Fruit fly (Drosophila melanogaster) whole organism, embryonic: Measurements from ENCODE around the gene Pvf3.
A peak's percentile ranks its signal among the peaks of the same experiment; 100 is the strongest.

Experiments
- CG10147 ChIP-seq: fragments of 200-800 bp; sonication (Bioruptor generic); optimal IDR thresholded peaks from 2 replicates; lab custom pipeline; 2019; ENCODE audit warnings: missing biosample characterization, mild to moderate bottlenecking, missing genetic modification characterization, moderate library complexity
- CG10565 ChIP-seq: fragments of 200-800 bp; sonication (Bioruptor generic); optimal IDR thresholded peaks from 3 replicates; lab custom pipeline; 2016; ENCODE audit warnings: missing biosample characterization, mild to moderate bottlenecking, missing genetic modification characterization
- CG11723 ChIP-seq: fragments of 200-800 bp; sonication (Bioruptor generic); optimal IDR thresholded peaks from 2 replicates; lab custom pipeline; 2017; ENCODE audit warnings: missing biosample characterization, mild to moderate bottlenecking, missing genetic modification characterization
- CG13287 ChIP-seq: fragments of 200-800 bp; sonication (Bioruptor generic); IDR thresholded peaks from 2 replicates; pipeline ENCODE4 v1.3.6; 2022; ENCODE audit warnings: missing biosample characterization, missing genetic modification characterization; ENCODE audit not compliant: partially characterized antibody
- CG15011 ChIP-seq: fragments of 200-800 bp; sonication (Bioruptor generic); optimal IDR thresholded peaks from 3 replicates; lab custom pipeline; 2018; ENCODE audit warnings: missing biosample characterization, mild to moderate bottlenecking, missing genetic modification characterization
- CG15514 ChIP-seq: fragments of 200-800 bp; sonication (Bioruptor generic); optimal IDR thresholded peaks from 3 replicates; lab custom pipeline; 2017; ENCODE audit warnings: missing biosample characterization, missing genetic modification characterization, mild to moderate bottlenecking, moderate library complexity, missing genetic modification reagents
- CG17829 ChIP-seq: fragments of 200-800 bp; optimal IDR thresholded peaks from 2 replicates; lab custom pipeline; 2019; ENCODE audit warnings: missing biosample characterization, mild to moderate bottlenecking, missing genetic modification characterization, moderate library complexity
- CG2120 ChIP-seq: fragments of 200-800 bp; sonication (Bioruptor generic); optimal IDR thresholded peaks from 3 replicates; lab custom pipeline; 2016; ENCODE audit warnings: missing biosample characterization, missing genetic modification characterization
- CG2199 ChIP-seq: fragments of 200-800 bp; sonication (Bioruptor generic); IDR thresholded peaks from 3 replicates; pipeline ENCODE4 v1.3.6; 2022; ENCODE audit warnings: missing biosample characterization, missing genetic modification characterization
- CG34224 ChIP-seq: fragments of 200-800 bp; sonication (Bioruptor generic); IDR thresholded peaks from 3 replicates; pipeline ENCODE4 v1.3.6; 2022; ENCODE audit warnings: missing biosample characterization, missing genetic modification characterization; ENCODE audit not compliant: partially characterized antibody
- CG3995 ChIP-seq: fragments of 200-800 bp; sonication (Bioruptor generic); optimal IDR thresholded peaks from 3 replicates; lab custom pipeline; 2016; ENCODE audit warnings: missing biosample characterization, missing genetic modification characterization
- CG7556 ChIP-seq: fragments of 200-800 bp; sonication (Bioruptor generic); optimal IDR thresholded peaks from 2 replicates; lab custom pipeline; 2017; ENCODE audit warnings: missing biosample characterization, mild to moderate bottlenecking, missing genetic modification characterization
- CG8089 ChIP-seq: fragments of 200-800 bp; sonication (Bioruptor generic); optimal IDR thresholded peaks from 3 replicates; lab custom pipeline; 2016; ENCODE audit warnings: missing biosample characterization, missing genetic modification characterization
- CG8290 ChIP-seq, 3 experiments: fragments of 200-800 bp; sonication (Bioruptor generic); optimal IDR thresholded peaks; 2 replicates each; lab custom pipeline; 2016 to 2019; ENCODE audit warnings: missing biosample characterization in 3 of 3, missing genetic modification characterization in 3 of 3, mild to moderate bottlenecking in 2 of 3, moderate library complexity in 1 of 3
- Dbx ChIP-seq: fragments of 200-800 bp; sonication (Bioruptor generic); IDR thresholded peaks from 3 replicates; pipeline ENCODE4 v1.3.6; 2022; ENCODE audit warnings: missing biosample characterization, missing genetic modification characterization
- ERR ChIP-seq: fragments of 200-800 bp; sonication (Bioruptor generic); optimal IDR thresholded peaks from 2 replicates; lab custom pipeline; 2016; ENCODE audit warnings: missing biosample characterization, missing genetic modification characterization
- Gug ChIP-seq: fragments of 200-800 bp; sonication (Bioruptor generic); IDR thresholded peaks from 4 replicates; pipeline ENCODE4 v1.3.6; 2022; ENCODE audit warnings: missing biosample characterization, missing genetic modification characterization
- HLH4C ChIP-seq: fragments of 200-800 bp; sonication (Bioruptor generic); IDR thresholded peaks from 3 replicates; pipeline ENCODE4 v1.3.6; 2022; ENCODE audit warnings: missing biosample characterization, missing genetic modification characterization; ENCODE audit not compliant: partially characterized antibody
- Hr51 ChIP-seq, 2 experiments: fragments of 200-800 bp; sonication (Bioruptor generic); optimal IDR thresholded peaks; 2 replicates in 1 of 2; 3 replicates in 1 of 2; lab custom pipeline; 2016 to 2018; ENCODE audit warnings: missing biosample characterization in 2 of 2, missing genetic modification characterization in 2 of 2, mild to moderate bottlenecking in 1 of 2, moderate library complexity in 1 of 2
- Mad ChIP-seq: fragments of 200-800 bp; sonication (Bioruptor generic); optimal IDR thresholded peaks from 2 replicates; lab custom pipeline; 2016; ENCODE audit warnings: missing biosample characterization, missing genetic modification characterization
- Opbp ChIP-seq: fragments of 200-800 bp; sonication (Bioruptor generic); IDR thresholded peaks from 3 replicates; pipeline ENCODE4 v1.3.6; 2022; ENCODE audit warnings: missing biosample characterization, missing genetic modification characterization; ENCODE audit not compliant: partially characterized antibody
- Ptx1 ChIP-seq: fragments of 200-800 bp; sonication (Bioruptor generic); IDR thresholded peaks from 2 replicates; pipeline ENCODE4 v1.3.6; 2022; ENCODE audit warnings: missing biosample characterization, missing genetic modification characterization
- Sry-δ ChIP-seq: fragments of 200-800 bp; sonication (Bioruptor generic); optimal IDR thresholded peaks from 2 replicates; lab custom pipeline; 2016; ENCODE audit warnings: missing biosample characterization, missing genetic modification characterization
- Trl ChIP-seq, 3 experiments: fragments of >200 bp in 2 of 3; fragments of 200-800 bp in 1 of 3; sonication (Bioruptor generic) in 1 of 3; optimal IDR thresholded peaks; 2 replicates in 1 of 3; 3 replicates in 2 of 3; lab custom pipeline; 2016 to 2017; ENCODE audit warnings: missing biosample characterization in 1 of 3, missing genetic modification characterization in 1 of 3
- Xbp1 ChIP-seq: fragments of 200-800 bp; sonication (Bioruptor generic); optimal IDR thresholded peaks from 3 replicates; lab custom pipeline; 2016; ENCODE audit warnings: missing biosample characterization, mild to moderate bottlenecking, missing genetic modification characterization
- abd-A ChIP-seq: fragments of 200-800 bp; sonication (Bioruptor generic); optimal IDR thresholded peaks from 3 replicates; lab custom pipeline; 2019; ENCODE audit warnings: missing biosample characterization, mild to moderate bottlenecking, missing genetic modification characterization, moderate library complexity
- ato ChIP-seq: fragments of 200-800 bp; sonication (Bioruptor generic); IDR thresholded peaks from 2 replicates; pipeline ENCODE4 v1.3.6; 2022; ENCODE audit warnings: missing biosample characterization, missing genetic modification characterization; ENCODE audit not compliant: partially characterized antibody
- caup ChIP-seq: fragments of 200-800 bp; sonication (Bioruptor generic); optimal IDR thresholded peaks from 3 replicates; lab custom pipeline; 2017; ENCODE audit warnings: missing biosample characterization, mild to moderate bottlenecking, missing genetic modification characterization, moderate library complexity; ENCODE audit not compliant: severe bottlenecking
- eve ChIP-seq, 2 experiments: fragments of >200 bp; optimal IDR thresholded peaks; 2 replicates each; lab custom pipeline; 2017; ENCODE audit warnings: missing biosample characterization in 2 of 2, missing genetic modification characterization in 2 of 2
- exex ChIP-seq: fragments of 200-800 bp; sonication (Bioruptor generic); optimal IDR thresholded peaks from 4 replicates; lab custom pipeline; 2018; ENCODE audit warnings: missing biosample characterization, mild to moderate bottlenecking, missing genetic modification characterization, moderate library complexity
- hkb ChIP-seq, 2 experiments: fragments of 200-800 bp in 1 of 2; fragments of >200 bp in 1 of 2; sonication (Bioruptor generic) in 1 of 2; IDR thresholded peaks in 1 of 2; optimal IDR thresholded peaks in 1 of 2; 2 replicates each; pipeline versions ENCODE4 v1.3.6 to Lab custom; 2017 to 2022; ENCODE audit warnings: missing biosample characterization in 1 of 2, missing genetic modification characterization in 1 of 2
- knrl ChIP-seq: fragments of 200-800 bp; sonication (Bioruptor generic); IDR thresholded peaks from 3 replicates; pipeline ENCODE4 v1.3.6; 2022; ENCODE audit warnings: missing biosample characterization, missing genetic modification characterization; ENCODE audit not compliant: partially characterized antibody
- lbe ChIP-seq: fragments of 200-800 bp; sonication (Bioruptor generic); optimal IDR thresholded peaks from 2 replicates; lab custom pipeline; 2016; ENCODE audit warnings: missing biosample characterization, mild to moderate bottlenecking, missing genetic modification characterization
- lov ChIP-seq, 2 experiments: fragments of 200-800 bp in 1 of 2; fragments of >200 bp in 1 of 2; sonication (Bioruptor generic) in 1 of 2; IDR thresholded peaks in 1 of 2; optimal IDR thresholded peaks in 1 of 2; 2 replicates in 1 of 2; 3 replicates in 1 of 2; pipeline versions ENCODE4 v1.3.6 to Lab custom; 2017 to 2022; ENCODE audit warnings: missing biosample characterization in 1 of 2, missing genetic modification characterization in 1 of 2
- mam ChIP-seq: fragments of 200-800 bp; sonication (Bioruptor generic); optimal IDR thresholded peaks from 3 replicates; lab custom pipeline; 2016; ENCODE audit warnings: missing biosample characterization, missing genetic modification characterization
- nerfin-1 ChIP-seq: fragments of 200-800 bp; sonication (Bioruptor generic); optimal IDR thresholded peaks from 3 replicates; lab custom pipeline; 2019; ENCODE audit warnings: missing biosample characterization, mild to moderate bottlenecking, missing genetic modification characterization, moderate library complexity
- nerfin-2 ChIP-seq: fragments of 200-800 bp; sonication (Bioruptor generic); IDR thresholded peaks from 2 replicates; pipeline ENCODE4 v1.3.6; 2022; ENCODE audit warnings: missing biosample characterization, missing genetic modification characterization; ENCODE audit not compliant: partially characterized antibody
- onecut ChIP-seq: fragments of 200-800 bp; sonication (Bioruptor generic); IDR thresholded peaks from 2 replicates; pipeline ENCODE4 v1.3.6; 2022; ENCODE audit warnings: missing biosample characterization, missing genetic modification characterization
- run ChIP-seq: fragments of 200-800 bp; sonication (Bioruptor generic); optimal IDR thresholded peaks from 3 replicates; lab custom pipeline; 2018; ENCODE audit warnings: missing biosample characterization, mild to moderate bottlenecking, missing genetic modification characterization
- sens ChIP-seq: fragments of 200-800 bp; sonication (Bioruptor generic); peaks from one replicate; lab custom pipeline; 2016; ENCODE audit warnings: missing biosample characterization, missing genetic modification characterization
- seq ChIP-seq: fragments of 200-800 bp; sonication (Bioruptor generic); IDR thresholded peaks from 2 replicates; pipeline ENCODE4 v1.3.6; 2022; ENCODE audit warnings: missing biosample characterization, missing genetic modification characterization
- sisA ChIP-seq: fragments of 200-800 bp; sonication (Bioruptor generic); IDR thresholded peaks from 2 replicates; pipeline ENCODE4 v1.3.6; 2022; ENCODE audit warnings: missing biosample characterization, missing genetic modification characterization
- tap ChIP-seq: fragments of 200-800 bp; optimal IDR thresholded peaks from 3 replicates; lab custom pipeline; 2019; ENCODE audit warnings: missing biosample characterization, mild to moderate bottlenecking, missing genetic modification characterization, moderate library complexity
- tna ChIP-seq: fragments of 200-800 bp; sonication (Bioruptor generic); IDR thresholded peaks from 2 replicates; pipeline ENCODE4 v1.3.6; 2022; ENCODE audit warnings: missing biosample characterization, missing genetic modification characterization; ENCODE audit not compliant: partially characterized antibody
- tx ChIP-seq: fragments of 200-800 bp; sonication (Bioruptor generic); optimal IDR thresholded peaks from 2 replicates; lab custom pipeline; 2016; ENCODE audit warnings: missing biosample characterization, missing genetic modification characterization

Pvf3 gene

dm6 chr2L:7049009-7049647 is 108.4 kb downstream of the Pvf3 start (continued):
- peak; percentile 46 for TF ChIP-seq exex (tag; lab: Kevin White, UChicago)
- TF ChIP-seq mam (GFP tag; lab: Kevin White, UChicago): no peak
- TF ChIP-seq CG7556: peak; percentile 1
- peak; percentile 78 for TF ChIP-seq seq (GFP tag; lab: Robert Waterston, UW)
- no peak for TF ChIP-seq CG11723
- TF ChIP-seq Ptx1: peak; percentile 40; the same call in 1 of the 2 replicates
- no peak for TF ChIP-seq CG10565 (GFP tag; lab: Kevin White, UChicago)
- peak; percentile 98 for TF ChIP-seq nerfin-1 (tag; lab: Kevin White, UChicago)
- TF ChIP-seq abd-A (tag; lab: Kevin White, UChicago): peak; percentile 73
- peak; percentile 42 for TF ChIP-seq CG10147 (GFP tag; lab: Kevin White, UChicago)
- no peak for TF ChIP-seq Mad (GFP tag; lab: Kevin White, UChicago)
- peak; percentile 25 for TF ChIP-seq tap (tag; lab: Kevin White, UChicago)
- peak; percentile 67 for TF ChIP-seq lbe (GFP tag; lab: Kevin White, UChicago)
- TF ChIP-seq eve (GFP tag; optimal IDR thresholded peaks at IDR 0.05; lab: Kevin White, UChicago): no peak
- TF ChIP-seq CG15514 (GFP tag; lab: Kevin White, UChicago): peak; percentile 19
- TF ChIP-seq HLH4C (GFP tag; lab: Robert Waterston, UW): peak; percentile 100
- no peak for TF ChIP-seq CG15011 (GFP tag; lab: Kevin White, UChicago)
- peak; percentile 95; the same call in 2 of the 3 replicates for TF ChIP-seq Opbp (GFP tag; lab: Robert Waterston, UW)
- TF ChIP-seq CG3995 (GFP tag; lab: Kevin White, UChicago): peak; percentile 7
- peak; percentile 24 for TF ChIP-seq CG8290 (GFP tag; optimal IDR thresholded peaks at IDR 0.05; lab: Kevin White, UChicago)
- peak in 1 of 2 experiments; percentile 86 for TF ChIP-seq CG8290 (tag; optimal IDR thresholded peaks at IDR 0.05; lab: Kevin White, UChicago)
- peak; percentile 67; the same call in 1 of the 3 replicates for TF ChIP-seq Dbx
- peak; percentile 17 for TF ChIP-seq Sry-δ (GFP tag; lab: Kevin White, UChicago)
- TF ChIP-seq CG2199 (GFP tag; lab: Robert Waterston, UW): peak; percentile 76; the same call in 1 of the 3 replicates
- TF ChIP-seq CG8089 (GFP tag; lab: Kevin White, UChicago): no peak
- peak; percentile 9 to 14 for TF ChIP-seq Hr51 (GFP tag; optimal IDR thresholded peaks at IDR 0.05; lab: Kevin White, UChicago)
- peak; percentile 44 for TF ChIP-seq onecut (GFP tag; lab: Robert Waterston, UW)
- TF ChIP-seq tna (GFP tag; lab: Robert Waterston, UW): peak; percentile 100
- TF ChIP-seq Gug (GFP tag; lab: Robert Waterston, UW): peak; percentile 4; the same call in 1 of the 4 replicates
- TF ChIP-seq ato: peak; percentile 100
- TF ChIP-seq CG17829: peak; percentile 43
- TF ChIP-seq sisA (GFP tag; lab: Robert Waterston, UW): peak; percentile 32; the same call in 1 of the 2 replicates
- TF ChIP-seq Trl (optimal IDR thresholded peaks at IDR 0.05; lab: Kevin White, UChicago): peak; percentile 81 to 84
- TF ChIP-seq Trl (GFP tag; optimal IDR thresholded peaks at IDR 0.05; lab: Kevin White, UChicago): peak; percentile 60
- TF ChIP-seq run: no peak
- peak; percentile 72; the same call in 2 of the 3 replicates for TF ChIP-seq knrl (GFP tag; lab: Robert Waterston, UW)
- TF ChIP-seq tx (GFP tag; lab: Kevin White, UChicago): peak; percentile 4
- peak; percentile 95 for TF ChIP-seq CG34224 (GFP tag; lab: Robert Waterston, UW)
- TF ChIP-seq sens: peak; percentile 80
- TF ChIP-seq lov (optimal IDR thresholded peaks at IDR 0.05; lab: Kevin White, UChicago): no peak
- 0 out of 3 replicates have a peak, but pooled peaks have one; percentile 13 for TF ChIP-seq lov (GFP tag; IDR thresholded peaks at IDR 0.05; lab: Robert Waterston, UW)
- TF ChIP-seq ERR (GFP tag; lab: Kevin White, UChicago): peak; percentile 48
- peak; percentile 30 for TF ChIP-seq Xbp1
- peak; percentile 35 for TF ChIP-seq CG2120 (GFP tag; lab: Kevin White, UChicago)
- peak; percentile 84 for TF ChIP-seq CG13287 (GFP tag; lab: Robert Waterston, UW)
- TF ChIP-seq nerfin-2 (GFP tag; lab: Robert Waterston, UW): peak; percentile 100
- peak; percentile 31 for TF ChIP-seq hkb (optimal IDR thresholded peaks at IDR 0.05; lab: Kevin White, UChicago)
- peak; percentile 52; the same call in 1 of the 2 replicates for TF ChIP-seq hkb (GFP tag; IDR thresholded peaks at IDR 0.05; lab: Robert Waterston, UW)
- TF ChIP-seq caup: peak; percentile 44
